Worm (Caenorhabditis elegans) whole organism, mixed stage, embryonic: ENCODE results near the gene hex-2.

Experiments used
- blmp-1 ChIP-seq: fragments of 150-350 bp; optimal IDR thresholded peaks from 2 replicates; lab custom pipeline; 2014; ENCODE audit warnings: missing biosample characterization, missing genetic modification characterization
- ces-1 ChIP-seq: fragments of 150-350 bp; optimal IDR thresholded peaks from 2 replicates; lab custom pipeline; 2014; ENCODE audit warnings: missing biosample characterization, missing genetic modification reagents, missing genetic modification characterization
- lsy-2 ChIP-seq: fragments of 150-350 bp; optimal IDR thresholded peaks from 2 replicates; lab custom pipeline; 2014; ENCODE audit warnings: missing biosample characterization, missing genetic modification characterization
- mls-2 ChIP-seq: sonication (generic microtip); optimal IDR thresholded peaks from 2 replicates; lab custom pipeline; 2016; ENCODE audit warnings: mild to moderate bottlenecking, missing genetic modification characterization, moderate library complexity, missing compliant biosample characterization
- nhr-12 ChIP-seq: fragments of 150-350 bp; optimal IDR thresholded peaks from 2 replicates; lab custom pipeline; 2014; ENCODE audit warnings: missing biosample characterization, missing genetic modification characterization
- nhr-237 ChIP-seq: fragments of 150-350 bp; optimal IDR thresholded peaks from 2 replicates; lab custom pipeline; 2014; ENCODE audit warnings: missing biosample characterization, missing genetic modification characterization
- nhr-28 ChIP-seq: fragments of 150-350 bp; optimal IDR thresholded peaks from 2 replicates; lab custom pipeline; 2014; ENCODE audit warnings: missing biosample characterization, missing genetic modification characterization
- snpc-4 ChIP-seq: fragments of 150-350 bp; optimal IDR thresholded peaks from 2 replicates; lab custom pipeline; 2014; ENCODE audit warnings: missing biosample characterization, missing genetic modification characterization
- tbx-8 ChIP-seq: fragments of 200-800 bp; sonication (Bioruptor generic); optimal IDR thresholded peaks from 2 replicates; lab custom pipeline; 2018; ENCODE audit warnings: mild to moderate bottlenecking, missing genetic modification characterization, moderate library complexity, missing compliant biosample characterization
- unc-39 ChIP-seq: fragments of 150-350 bp; optimal IDR thresholded peaks from 2 replicates; lab custom pipeline; 2014; ENCODE audit warnings: missing biosample characterization, missing genetic modification characterization

ce11 chrV:5610186-5610585, 44.1 kb upstream of the hex-2 start:
- TF ChIP-seq nhr-12 (tag; lab: Kevin White, UChicago): no peak
- TF ChIP-seq ces-1 (GFP tag; lab: Kevin White, UChicago): no peak
- TF ChIP-seq nhr-28 (tag; lab: Kevin White, UChicago): no peak
- TF ChIP-seq mls-2 (tag; lab: Kevin White, UChicago): no peak
- TF ChIP-seq tbx-8 (GFP tag; lab: Kevin White, UChicago): no peak
- no peak for TF ChIP-seq unc-39 (tag; lab: Kevin White, UChicago)
- no peak for TF ChIP-seq nhr-237
- TF ChIP-seq blmp-1 (tag; lab: Kevin White, UChicago): no peak
- TF ChIP-seq snpc-4 (tag; lab: Kevin White, UChicago): no peak
- no peak for TF ChIP-seq lsy-2
